Worm (Caenorhabditis elegans): ENCODE measurements around the gene age-1.

Gene age-1

ce11 chrII:11473525-11474181 is 53.2 kb downstream of the age-1 start, which contains the start of the genes metl-1 and W02B12.11 (continued):
- TF ChIP-seq pag-3 (tag; optimal IDR thresholded peaks at IDR 0.05; ENCODE audit: borderline replicate concordance): no peak
- peak; percentile 63 for TF ChIP-seq madf-2 (tag; optimal IDR thresholded peaks at IDR 0.05)
- TF ChIP-seq unc-86 (tag; optimal IDR thresholded peaks at IDR 0.05): peak; percentile 19
- no peak for TF ChIP-seq gmeb-2 (tag; optimal IDR thresholded peaks at IDR 0.05)
- TF ChIP-seq ceh-9 (tag; optimal IDR thresholded peaks at IDR 0.05): no peak
- peak; percentile 66 for TF ChIP-seq elt-2 (tag; optimal IDR thresholded peaks at IDR 0.05)
- no peak for TF ChIP-seq ahr-1 (tag; optimal IDR thresholded peaks at IDR 0.05)
- TF ChIP-seq pat-9 (tag; optimal IDR thresholded peaks at IDR 0.05): peak; percentile 50
- TF ChIP-seq Y22D7AL.16 (tag; optimal IDR thresholded peaks at IDR 0.05): peak; percentile 26
- TF ChIP-seq ceh-22 (tag; optimal IDR thresholded peaks at IDR 0.05): no peak
- TF ChIP-seq ceh-34 (tag; optimal IDR thresholded peaks at IDR 0.05): peak; percentile 37
- no peak for TF ChIP-seq lim-6 (tag; optimal IDR thresholded peaks at IDR 0.05)
- no peak for TF ChIP-seq mec-3 (tag; optimal IDR thresholded peaks at IDR 0.05; ENCODE audit: borderline replicate concordance)
- TF ChIP-seq dve-1 (tag; optimal IDR thresholded peaks at IDR 0.05): no peak
- TF ChIP-seq T23F11.4 (GFP tag; optimal IDR thresholded peaks at IDR 0.05): no peak
- TF ChIP-seq C38D4.7 (GFP tag; optimal IDR thresholded peaks at IDR 0.05): no peak
- TF ChIP-seq syd-9 (tag; optimal IDR thresholded peaks at IDR 0.05): peak; percentile 34

DNA sequence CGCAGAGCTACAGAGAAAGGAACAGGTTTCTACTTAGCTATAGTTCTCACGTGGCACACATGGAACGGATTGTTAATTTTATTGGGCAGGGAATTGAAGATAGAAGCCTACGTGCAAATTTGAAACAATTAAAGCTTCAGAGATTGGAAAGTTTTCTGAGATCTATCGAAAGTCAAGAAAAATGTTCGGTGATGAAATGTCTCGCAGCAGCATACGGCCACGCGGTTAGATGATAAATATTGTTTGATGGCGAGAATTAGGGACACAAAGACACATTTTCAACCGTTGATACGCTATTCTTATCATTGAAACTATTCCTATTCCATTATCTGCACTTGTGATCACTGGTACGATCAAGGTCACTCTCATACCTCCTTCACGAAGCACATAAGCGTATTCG is 54.3 kb downstream of the age-1 start:
- TF ChIP-seq unc-86 (tag; optimal IDR thresholded peaks at IDR 0.05): no peak
- peak; percentile 75 for TF ChIP-seq elt-2 (tag; optimal IDR thresholded peaks at IDR 0.05)

- TF ChIP-seq ceh-2 (tag; optimal IDR thresholded peaks at IDR 0.05) (no peak), dmd-4 (tag; optimal IDR thresholded peaks at IDR 0.05; ENCODE audit: borderline replicate concordance) (no peak), Y22D7AL.16 (tag; optimal IDR thresholded peaks at IDR 0.05) (no peak), ceh-19 (GFP tag; optimal IDR thresholded peaks at IDR 0.05) (no peak), nhr-11 (tag; optimal IDR thresholded peaks at IDR 0.05) (no peak), ceh-24 (tag; optimal IDR thresholded peaks at IDR 0.05) (no peak), ets-4 (tag; optimal IDR thresholded peaks at IDR 0.05) (no peak)
Observed at ce11 chrII:11471916-11472315, 54.9 kb downstream of the age-1 start, which contains the start of gene mfn-1. mfn-1 (minus strand) TSS chrII:11472016.

ce11 chrII:11469574-11470108 is 57.2 kb downstream of the age-1 start, which contains the start of gene cisd-1:
cisd-1 (minus strand) TSS chrII:11469624.
- TF ChIP-seq hlh-6 (tag; optimal IDR thresholded peaks at IDR 0.05): no peak
- TF ChIP-seq fkh-10 (GFP tag; optimal IDR thresholded peaks at IDR 0.05): no peak
- no peak for TF ChIP-seq F13H6.1 (tag; optimal IDR thresholded peaks at IDR 0.05)
- no peak for TF ChIP-seq ama-1 (optimal IDR thresholded peaks at IDR 0.05)
- TF ChIP-seq lim-6 (tag; optimal IDR thresholded peaks at IDR 0.05): no peak
- no peak for TF ChIP-seq pag-3 (tag; optimal IDR thresholded peaks at IDR 0.05; ENCODE audit: borderline replicate concordance)
- TF ChIP-seq ceh-34 (tag; optimal IDR thresholded peaks at IDR 0.05): no peak
- TF ChIP-seq pha-4 (tag; optimal IDR thresholded peaks at IDR 0.05): no peak

Measured in whole organism, late embryonic.